Worm (Caenorhabditis elegans): ENCODE data around the gene Y39B6A.25.

Gene Y39B6A.25

ce11 chrV:19058086-19058485, 31.8 kb downstream of the Y39B6A.25 start:
- TF ChIP-seq aha-1 (tag) (peak; percentile 14), madf-9 (GFP tag; conservative IDR thresholded peaks at IDR 0.05) (no peak), nhr-25 (tag; optimal IDR thresholded peaks at IDR 0.05; ENCODE audit: borderline replicate concordance, insufficient read depth) (no peak)

DNA sequence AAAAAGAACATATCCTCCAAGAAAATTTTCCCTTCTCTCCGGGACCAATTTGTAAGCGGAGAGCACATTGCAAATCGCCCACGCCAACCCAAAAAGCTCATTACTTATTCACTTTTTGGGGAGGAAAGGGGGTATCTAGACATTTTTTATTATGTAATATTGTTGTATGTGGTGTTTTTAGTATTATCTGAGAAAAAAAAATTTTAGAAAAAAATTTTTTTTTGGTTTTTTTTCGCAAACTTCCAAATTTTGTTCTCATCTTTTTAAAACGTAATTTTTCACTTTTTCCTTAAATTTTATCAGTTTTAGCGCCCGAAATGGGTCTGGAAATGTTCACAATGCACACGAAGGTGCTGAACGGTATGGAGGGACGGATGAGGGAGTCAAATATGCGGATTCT, 33.6 kb downstream of the Y39B6A.25 start, which contains the start of gene twk-46:
Gene twk-46, plus strand, starts transcription at position 301 of the 400 bp plus-strand sequence.
- TF ChIP-seq ztf-11 (tag; optimal IDR thresholded peaks at IDR 0.05) (no peak), lin-38 (GFP tag; IDR thresholded peaks at IDR 0.05) (no peak), Y5F2A.4 (GFP tag; optimal IDR thresholded peaks at IDR 0.05) (no peak), zip-2 (tag; optimal IDR thresholded peaks at IDR 0.05) (no peak), spr-1 (tag; optimal IDR thresholded peaks at IDR 0.05) (no peak), mxl-3 (GFP tag; optimal IDR thresholded peaks at IDR 0.05) (no peak), sdz-12 (GFP tag; optimal IDR thresholded peaks at IDR 0.05) (no peak), rbr-2 (tag; optimal IDR thresholded peaks at IDR 0.05) (no peak), ceh-44 (GFP tag; IDR thresholded peaks at IDR 0.05) (no peak), madf-9 (GFP tag; conservative IDR thresholded peaks at IDR 0.05) (no peak), pha-4 (GFP tag; IDR thresholded peaks at IDR 0.05) (no peak), pha-4 (tag; optimal IDR thresholded peaks at IDR 0.05) (no peak), ces-1 (GFP tag; optimal IDR thresholded peaks at IDR 0.05) (no peak), unc-62 (GFP tag; optimal IDR thresholded peaks at IDR 0.05 in 1 of 2) (no peak), unc-62 (tag; optimal IDR thresholded peaks at IDR 0.05) (no peak), daf-12 (tag; optimal IDR thresholded peaks at IDR 0.05) (no peak), lin-15B (tag; optimal IDR thresholded peaks at IDR 0.05) (no peak), php-3 (GFP tag; IDR thresholded peaks at IDR 0.05) (no peak)

ce11 chrV:19063326-19063725, 37.1 kb downstream of the Y39B6A.25 start:
- TF ChIP-seq ZK546.5 (tag; optimal IDR thresholded peaks at IDR 0.05), result no peak
- peak; percentile 77 for TF ChIP-seq ceh-28 (tag; optimal IDR thresholded peaks at IDR 0.05)

DNA sequence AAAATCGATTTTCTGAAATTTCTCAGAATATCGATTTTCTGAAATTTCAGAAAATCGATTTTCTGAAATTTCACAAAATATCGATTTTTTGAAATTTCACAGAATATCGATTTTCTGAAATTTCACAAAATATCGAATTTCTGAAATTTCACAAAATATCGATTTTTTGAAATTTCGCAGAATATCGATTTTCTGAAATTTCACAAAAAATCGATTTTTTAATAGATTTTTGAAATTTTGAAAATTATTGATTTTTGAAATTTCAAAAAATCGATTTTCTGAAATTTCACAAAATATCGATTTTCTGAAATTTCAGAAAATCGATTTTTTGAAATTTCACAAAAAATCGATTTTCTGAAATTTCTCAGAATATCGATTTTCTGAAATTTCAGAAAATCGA, 39.7 kb downstream of the Y39B6A.25 start:
- TF ChIP-seq ceh-28 (tag; optimal IDR thresholded peaks at IDR 0.05), result peak; percentile 21

DNA sequence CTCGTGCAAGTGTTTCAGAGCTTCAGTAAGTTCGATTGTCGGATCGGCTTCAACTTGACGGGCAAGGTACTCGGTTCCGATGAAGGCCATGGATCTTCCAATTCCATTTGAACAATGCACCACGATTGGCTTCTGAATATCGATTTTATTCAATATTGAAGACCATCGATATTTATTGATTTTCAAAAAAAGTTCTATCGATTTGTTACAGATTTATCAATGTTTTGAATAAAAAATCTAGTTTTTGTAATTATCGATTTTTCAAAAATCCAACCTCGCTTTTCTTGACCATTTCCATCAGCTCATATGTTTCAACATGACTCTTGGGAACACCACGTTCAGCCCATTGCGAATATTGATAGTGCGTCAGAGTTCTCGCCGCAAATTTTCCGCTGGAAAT, 42.6 kb downstream of the Y39B6A.25 start:
- TF ChIP-seq ceh-28 (tag; optimal IDR thresholded peaks at IDR 0.05) (peak; percentile 59), lsy-2 (tag; optimal IDR thresholded peaks at IDR 0.05) (no peak)

DNA sequence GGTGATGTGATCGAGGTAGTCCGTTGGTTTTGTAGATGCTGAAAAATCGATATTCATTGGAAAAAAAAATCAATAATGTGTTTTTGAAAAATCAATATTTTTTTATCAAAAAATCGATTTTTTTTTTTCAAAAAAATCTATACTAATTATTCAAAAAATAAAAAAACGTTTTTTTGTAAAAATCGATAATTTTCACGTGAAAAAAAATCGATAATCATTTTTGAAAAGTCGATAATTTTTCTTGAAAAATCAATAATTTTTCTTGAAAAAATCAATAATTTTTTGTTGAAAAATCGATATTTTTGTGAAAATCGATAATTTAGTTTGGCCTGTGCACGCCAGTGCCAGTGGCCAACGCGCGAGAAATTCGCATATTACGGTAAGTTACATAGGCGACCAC, 46.9 kb downstream of the Y39B6A.25 start:
- TF ChIP-seq zip-2 (tag; optimal IDR thresholded peaks at IDR 0.05) (no peak), ceh-28 (tag; optimal IDR thresholded peaks at IDR 0.05) (peak; percentile 66)

ce11 chrV:19076141-19076656, 49.9 kb downstream of the Y39B6A.25 start:
- peak; percentile 55 for TF ChIP-seq ceh-28 (tag; optimal IDR thresholded peaks at IDR 0.05)

ce11 chrV:19076835-19077234, 50.6 kb downstream of the Y39B6A.25 start:
- TF ChIP-seq mep-1 (tag; optimal IDR thresholded peaks at IDR 0.05) (no peak), ceh-28 (tag; optimal IDR thresholded peaks at IDR 0.05) (peak; percentile 68)

Data from whole organism, L4 larva.